Fruit fly (Drosophila melanogaster): ENCODE measurements around the gene Hpf1.

Hpf1 gene

dm6 chr3R:5742278-5743196, 49.1 kb upstream of the Hpf1 start, which contains the start of the genes Sym and Madm (continued):
- TF ChIP-seq Gsc (GFP tag; IDR thresholded peaks at IDR 0.05) (no peak), fd3F (GFP tag; optimal IDR thresholded peaks at IDR 0.05) (no peak), Xrp1 (GFP tag; IDR thresholded peaks at IDR 0.05) (peak; percentile 59), MTF-1 (GFP tag; optimal IDR thresholded peaks at IDR 0.05; ENCODE audit: borderline replicate concordance) (no peak), CG31441 (GFP tag; IDR thresholded peaks at IDR 0.05) (no peak; the same call in 1 of the 2 replicates), CG11093 (GFP tag; IDR thresholded peaks at IDR 0.05) (no peak), CG9817 (tag; optimal IDR thresholded peaks at IDR 0.05) (peak; percentile 33), HLHmδ (GFP tag; optimal IDR thresholded peaks at IDR 0.05) (no peak), zfh1 (GFP tag; IDR thresholded peaks at IDR 0.05) (no peak), H15 (GFP tag; IDR thresholded peaks at IDR 0.05) (no peak; the same call in 2 of the 3 replicates), jumu (GFP tag; optimal IDR thresholded peaks at IDR 0.05) (peak; percentile 22), CG7963 (GFP tag; IDR thresholded peaks at IDR 0.05; ENCODE audit: partially characterized antibody) (peak; percentile 69; the same call in 2 of the 3 replicates), ssp (GFP tag; IDR thresholded peaks at IDR 0.05) (peak; percentile 60; the same call in 1 of the 2 replicates), Trl (optimal IDR thresholded peaks at IDR 0.05) (no peak), Trl (GFP tag; optimal IDR thresholded peaks at IDR 0.05) (peak; percentile 27), Taf1 (GFP tag; IDR thresholded peaks at IDR 0.05) (no peak), dmrt99B (tag; optimal IDR thresholded peaks at IDR 0.05) (no peak), CG7839 (tag; optimal IDR thresholded peaks at IDR 0.05) (no peak), Tbp (GFP tag; optimal IDR thresholded peaks at IDR 0.05) (no peak), Dad (GFP tag; optimal IDR thresholded peaks at IDR 0.05) (peak; percentile 13), Spps (tag; optimal IDR thresholded peaks at IDR 0.05) (no peak), fru (optimal IDR thresholded peaks at IDR 0.05) (no peak), pita (GFP tag; optimal IDR thresholded peaks at IDR 0.05) (no peak), CG9876 (GFP tag; optimal IDR thresholded peaks at IDR 0.05) (peak; percentile 29), Kr (GFP tag; optimal IDR thresholded peaks at IDR 0.05) (no peak), CG31365 (tag; optimal IDR thresholded peaks at IDR 0.05) (no peak), Mad (GFP tag; optimal IDR thresholded peaks at IDR 0.05) (peak; percentile 7), CG13624 (GFP tag; optimal IDR thresholded peaks at IDR 0.05) (peak; percentile 66), CG12299 (tag; optimal IDR thresholded peaks at IDR 0.05) (no peak), CG18011 (GFP tag; optimal IDR thresholded peaks at IDR 0.05) (peak; percentile 33), p53 (GFP tag; optimal IDR thresholded peaks at IDR 0.05) (no peak), ind (GFP tag; optimal IDR thresholded peaks at IDR 0.05) (peak; percentile 45), kni (GFP tag; optimal IDR thresholded peaks at IDR 0.05) (no peak), Camta (GFP tag; optimal IDR thresholded peaks at IDR 0.05) (peak; percentile 29), CHES-1-like (GFP tag; optimal IDR thresholded peaks at IDR 0.05) (peak; percentile 54), CG6272 (GFP tag; IDR thresholded peaks at IDR 0.05) (peak; percentile 53; the same call in 1 of the 2 replicates), CG1647 (GFP tag; optimal IDR thresholded peaks at IDR 0.05) (no peak), vnd (GFP tag; IDR thresholded peaks at IDR 0.05; ENCODE audit: partially characterized antibody) (peak; percentile 84), sens-2 (GFP tag; IDR thresholded peaks at IDR 0.05) (no peak), Ptx1 (GFP tag; IDR thresholded peaks at IDR 0.05) (peak; percentile 40), CG12071 (GFP tag; optimal IDR thresholded peaks at IDR 0.05) (no peak), CG9609 (GFP tag; optimal IDR thresholded peaks at IDR 0.05) (no peak), gcm (GFP tag; optimal IDR thresholded peaks at IDR 0.05) (peak; percentile 21), insv (GFP tag; optimal IDR thresholded peaks at IDR 0.05) (no peak), shn (GFP tag; optimal IDR thresholded peaks at IDR 0.05) (peak; percentile 19), tx (GFP tag; optimal IDR thresholded peaks at IDR 0.05) (peak; percentile 31), cato (GFP tag; optimal IDR thresholded peaks at IDR 0.05; ENCODE audit: borderline replicate concordance) (peak; percentile 29), Sry-δ (GFP tag; optimal IDR thresholded peaks at IDR 0.05) (peak; percentile 89), Jarid2 (GFP tag; optimal IDR thresholded peaks at IDR 0.05) (no peak), CG13424 (tag; optimal IDR thresholded peaks at IDR 0.05) (peak; percentile 14)

Data from whole organism, embryonic.